Fruit fly (Drosophila melanogaster): ENCODE measurements around the gene Miox.

Gene Miox

dm6 chr3L:12223635-12224016 lies 38.8 kb downstream of the Miox start:
- TF ChIP-seq Sin3A (optimal IDR thresholded peaks at IDR 0.05) (no peak), Myc (optimal IDR thresholded peaks at IDR 0.05) (no peak), insv (optimal IDR thresholded peaks at IDR 0.05) (no peak), psq (optimal IDR thresholded peaks at IDR 0.05) (no peak), ttk (optimal IDR thresholded peaks at IDR 0.05) (no peak), h (optimal IDR thresholded peaks at IDR 0.05) (no peak)

dm6 chr3L:12227219-12227618 lies 42.4 kb downstream of the Miox start:
- no peak for TF ChIP-seq Myc (optimal IDR thresholded peaks at IDR 0.05)
- TF ChIP-seq insv (optimal IDR thresholded peaks at IDR 0.05) = no peak
- no peak for TF ChIP-seq psq (optimal IDR thresholded peaks at IDR 0.05)
- TF ChIP-seq Sin3A (optimal IDR thresholded peaks at IDR 0.05) = no peak
- no peak for TF ChIP-seq h (optimal IDR thresholded peaks at IDR 0.05)
- no peak for TF ChIP-seq ttk (optimal IDR thresholded peaks at IDR 0.05)

Data from Kc167 (cell line).